Fruit fly (Drosophila melanogaster) Kc167 (cell line): Measurements from ENCODE around the gene CG10254.

ENCODE experiments used
- Myc ChIP-seq: fragments of >200 bp; optimal IDR thresholded peaks from 2 replicates; lab custom pipeline; 2017; ENCODE audit warnings: missing external identifiers
- Sin3A ChIP-seq: fragments of >200 bp; optimal IDR thresholded peaks from 2 replicates; lab custom pipeline; 2018; ENCODE audit warnings: missing external identifiers
- h ChIP-seq: fragments of >200 bp; optimal IDR thresholded peaks from 3 replicates; lab custom pipeline; 2018; ENCODE audit warnings: missing external identifiers
- insv ChIP-seq: fragments of >200 bp; optimal IDR thresholded peaks from 3 replicates; lab custom pipeline; 2018; ENCODE audit warnings: missing external identifiers
- psq ChIP-seq: fragments of >200 bp; optimal IDR thresholded peaks from 2 replicates; lab custom pipeline; 2017; ENCODE audit warnings: missing external identifiers
- ttk ChIP-seq: sonication (Bioruptor generic); optimal IDR thresholded peaks from 2 replicates; lab custom pipeline; 2017; ENCODE audit warnings: missing external identifiers

CG10254 gene

dm6 chr3R:23666672-23667211 lies 28.0 kb downstream of the CG10254 start:
- TF ChIP-seq insv (lab: Kevin White, UChicago), result no peak
- TF ChIP-seq ttk (lab: Kevin White, UChicago), result no peak

- TF ChIP-seq ttk (lab: Kevin White, UChicago) (no peak), Myc (lab: Kevin White, UChicago) (no peak), insv (lab: Kevin White, UChicago) (no peak)
These were observed 30.3 kb downstream of the CG10254 start for dm6 chr3R:23664437-23664836.

DNA sequence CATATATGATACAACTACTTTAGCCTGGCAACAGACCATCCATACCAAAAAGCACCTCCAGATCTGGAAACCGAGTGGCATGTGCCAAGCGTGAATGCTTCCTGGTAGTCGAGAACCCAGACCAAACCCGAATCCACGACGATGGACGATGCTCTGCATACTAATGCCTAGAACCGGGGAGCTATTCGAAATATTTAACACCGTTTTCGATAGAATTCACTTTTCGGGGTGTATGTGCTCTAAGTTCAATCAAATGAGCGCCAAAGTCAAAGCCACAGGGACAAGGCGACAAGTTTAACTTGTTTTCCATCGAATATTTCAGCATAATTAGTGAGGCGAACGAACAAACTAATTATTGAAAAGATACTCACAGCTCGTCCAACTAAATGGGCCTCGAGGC lies 32.0 kb downstream of the CG10254 start:
- TF ChIP-seq Sin3A (no peak), Myc (lab: Kevin White, UChicago) (no peak), insv (lab: Kevin White, UChicago) (no peak), psq (lab: Kevin White, UChicago) (no peak), ttk (lab: Kevin White, UChicago) (no peak), h (lab: Kevin White, UChicago) (no peak)

- TF ChIP-seq ttk (lab: Kevin White, UChicago), result no peak
- TF ChIP-seq Myc (lab: Kevin White, UChicago), result no peak
- no peak for TF ChIP-seq insv (lab: Kevin White, UChicago)
- no peak for TF ChIP-seq h (lab: Kevin White, UChicago)
- TF ChIP-seq Sin3A, result no peak
- TF ChIP-seq psq (lab: Kevin White, UChicago), result no peak
These were observed 35.2 kb downstream of the CG10254 start for dm6 chr3R:23659598-23659997.

DNA sequence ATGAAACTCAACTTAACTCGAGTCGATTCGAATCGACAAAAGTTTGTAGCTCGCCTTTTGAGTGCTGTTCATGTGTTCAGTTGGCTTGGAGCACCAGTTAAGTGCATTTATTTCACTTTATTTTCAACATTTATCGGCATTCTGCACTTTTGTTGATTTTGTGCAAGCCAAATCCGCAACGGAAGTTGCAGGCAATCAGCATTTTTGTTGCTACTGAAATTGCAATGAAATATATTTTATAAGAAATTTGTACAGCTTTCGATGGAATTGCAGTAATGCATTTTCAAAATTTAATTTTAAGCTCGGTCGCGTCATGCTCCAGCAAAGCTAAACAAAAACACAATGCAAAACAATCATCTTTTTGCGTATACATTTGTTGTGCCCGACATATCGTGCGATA lies 35.8 kb downstream of the CG10254 start:
- TF ChIP-seq Sin3A (no peak), Myc (lab: Kevin White, UChicago) (no peak), insv (lab: Kevin White, UChicago) (no peak), psq (lab: Kevin White, UChicago) (no peak), ttk (lab: Kevin White, UChicago) (no peak), h (lab: Kevin White, UChicago) (no peak)

dm6 chr3R:23657357-23658318 lies 37.1 kb downstream of the CG10254 start:
- no peak for TF ChIP-seq Sin3A

DNA sequence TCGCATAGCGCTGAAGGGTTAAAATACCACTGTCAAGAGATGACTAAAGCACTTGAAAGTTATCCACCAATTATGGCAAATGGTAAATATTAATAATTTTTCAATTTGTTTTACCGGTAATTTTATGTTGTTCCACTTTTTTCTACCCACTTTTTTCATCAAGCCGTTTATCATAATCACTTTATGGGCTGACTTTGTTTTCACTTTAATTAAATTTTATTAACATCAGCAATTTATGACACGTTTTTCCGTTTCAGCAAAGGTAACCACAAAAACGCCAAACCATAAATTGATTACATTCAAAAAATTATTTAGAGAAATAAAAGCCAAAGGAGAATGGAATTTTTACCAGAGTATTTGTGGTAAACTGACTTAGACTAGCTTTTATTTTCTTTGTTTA lies 39.3 kb downstream of the CG10254 start:
- no peak for TF ChIP-seq psq (lab: Kevin White, UChicago)
- TF ChIP-seq h (lab: Kevin White, UChicago), result no peak
- TF ChIP-seq Sin3A, result no peak
- no peak for TF ChIP-seq Myc (lab: Kevin White, UChicago)
- no peak for TF ChIP-seq insv (lab: Kevin White, UChicago)
- no peak for TF ChIP-seq ttk (lab: Kevin White, UChicago)

DNA sequence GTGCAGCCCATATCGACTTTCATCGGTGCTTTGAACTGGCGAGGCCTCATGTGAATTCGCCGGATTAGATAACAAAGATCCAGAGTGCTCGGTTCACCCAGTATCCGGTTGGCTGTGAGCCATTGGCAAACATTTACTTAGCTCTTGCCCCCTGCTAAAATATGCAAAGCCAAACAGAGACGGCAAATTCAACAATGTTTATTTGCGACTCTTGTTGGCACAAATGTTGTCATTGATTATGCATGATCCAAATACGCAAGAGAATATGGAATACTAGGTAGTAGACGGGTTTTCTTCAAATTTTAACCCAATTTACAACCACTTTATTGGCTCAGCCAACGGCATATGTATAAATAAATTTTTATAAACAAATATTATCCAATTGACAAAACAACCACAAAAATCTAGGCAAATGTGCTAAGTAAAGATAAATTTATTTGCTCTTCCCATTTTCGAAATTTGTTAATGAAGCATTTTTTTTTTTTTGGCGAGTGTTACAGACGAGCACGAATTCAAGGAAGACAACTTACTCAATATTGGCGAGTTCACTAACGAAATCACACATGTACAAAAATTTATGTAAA lies 42.2 kb downstream of the CG10254 start:
- TF ChIP-seq Myc (lab: Kevin White, UChicago) (no peak), insv (lab: Kevin White, UChicago) (no peak), Sin3A (no peak), ttk (lab: Kevin White, UChicago) (no peak), h (lab: Kevin White, UChicago) (no peak), psq (lab: Kevin White, UChicago) (no peak)

DNA sequence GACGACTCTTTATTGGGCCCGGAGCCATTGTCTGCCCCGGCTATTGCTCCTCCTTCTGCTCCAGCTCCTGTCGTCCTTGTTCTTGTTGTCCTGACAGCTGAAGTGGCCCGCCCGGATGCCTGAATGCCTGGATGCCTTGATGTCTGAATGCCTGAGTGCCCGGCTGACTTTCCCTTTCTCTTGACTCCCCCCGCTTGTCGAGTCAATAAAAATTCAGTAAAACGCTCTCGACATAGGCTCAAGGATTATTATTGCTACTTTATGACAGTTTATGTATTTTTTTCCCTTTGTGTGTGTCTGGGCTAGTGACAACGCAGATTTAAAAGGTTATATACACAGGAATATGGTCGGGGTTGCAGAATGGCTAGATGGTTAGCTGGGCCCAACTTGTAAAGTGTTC lies 45.0 kb downstream of the CG10254 start:
- TF ChIP-seq Sin3A, result no peak
- no peak for TF ChIP-seq psq (lab: Kevin White, UChicago)
- TF ChIP-seq insv (lab: Kevin White, UChicago), result no peak

DNA sequence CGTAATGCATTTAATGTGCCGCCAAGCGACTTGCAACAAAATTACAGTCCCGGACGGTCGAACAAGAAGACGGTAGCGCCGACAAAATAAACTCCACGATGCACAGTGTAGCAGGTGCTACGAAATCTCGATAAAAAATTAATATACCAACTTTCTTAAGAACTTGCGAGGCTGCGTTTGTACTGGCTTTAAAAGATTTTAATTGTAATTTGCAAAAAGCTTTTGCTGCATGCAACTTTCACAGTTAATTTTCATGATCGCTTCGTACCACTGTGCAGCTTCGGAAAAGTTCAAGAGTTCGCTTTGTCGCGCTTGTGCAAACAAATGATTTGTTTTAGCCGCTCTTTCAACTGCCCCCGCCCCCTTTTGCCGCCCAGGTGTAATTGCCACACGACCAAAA lies 48.6 kb downstream of the CG10254 start:
- TF ChIP-seq h (lab: Kevin White, UChicago), result no peak

DNA sequence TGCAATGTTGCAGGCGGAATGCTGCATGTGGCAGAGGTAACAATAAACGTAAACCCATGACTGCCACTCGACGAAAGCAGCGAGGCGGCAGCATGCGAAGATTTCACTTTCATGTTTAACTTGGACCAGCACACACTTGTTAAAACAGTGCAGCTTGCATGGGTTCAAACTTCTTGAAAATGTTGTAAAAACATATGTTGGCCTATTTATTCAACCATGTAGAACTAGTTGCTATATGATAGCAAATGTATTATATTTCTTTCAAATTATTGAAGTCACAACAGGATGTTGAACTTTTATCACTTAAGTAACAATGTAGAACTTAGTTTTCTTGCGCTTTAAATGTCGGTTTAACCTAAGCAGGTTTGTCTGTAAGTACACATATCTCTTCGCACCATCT lies 51.9 kb downstream of the CG10254 start:
- no peak for TF ChIP-seq Sin3A
- TF ChIP-seq Myc (lab: Kevin White, UChicago), result no peak
- TF ChIP-seq h (lab: Kevin White, UChicago), result no peak
- no peak for TF ChIP-seq psq (lab: Kevin White, UChicago)
- TF ChIP-seq insv (lab: Kevin White, UChicago), result no peak
- no peak for TF ChIP-seq ttk (lab: Kevin White, UChicago)

dm6 chr3R:23639583-23639982 lies 55.2 kb downstream of the CG10254 start:
- no peak for TF ChIP-seq insv (lab: Kevin White, UChicago)
